Worm (Caenorhabditis elegans) whole organism, L3 larva: Measurements from ENCODE around the gene aqp-5.

Source experiments
- R02D3.7 ChIP-seq: fragments of 150-350 bp; optimal IDR thresholded peaks from 2 replicates; lab custom pipeline; 2014; ENCODE audit warnings: missing biosample characterization, missing genetic modification characterization
- aly-2 ChIP-seq: fragments of 150-350 bp; optimal IDR thresholded peaks from 2 replicates; lab custom pipeline; 2014; ENCODE audit warnings: missing biosample characterization, missing genetic modification characterization
- ceh-82 ChIP-seq: fragments of 150-350 bp; optimal IDR thresholded peaks from 2 replicates; lab custom pipeline; 2014; ENCODE audit warnings: missing biosample characterization, missing genetic modification characterization
- ceh-9 ChIP-seq: sonication (generic microtip); optimal IDR thresholded peaks from 2 replicates; lab custom pipeline; 2018; ENCODE audit warnings: missing biosample characterization, missing genetic modification characterization
- daf-12 ChIP-seq: fragments of 150-350 bp; optimal IDR thresholded peaks from 2 replicates; lab custom pipeline; 2014; ENCODE audit warnings: missing biosample characterization, missing genetic modification reagents, missing genetic modification characterization
- egl-27 ChIP-seq: sonication (generic microtip); optimal IDR thresholded peaks from 4 replicates; lab custom pipeline; 2017; ENCODE audit warnings: missing biosample characterization, missing genetic modification reagents, missing genetic modification characterization
- egl-5 ChIP-seq: fragments of 150-350 bp; optimal IDR thresholded peaks from 2 replicates; lab custom pipeline; 2017; ENCODE audit warnings: missing biosample characterization, missing genetic modification reagents, missing genetic modification characterization, inconsistent platforms
- elt-1 ChIP-seq: fragments of 150-350 bp; optimal IDR thresholded peaks from 2 replicates; lab custom pipeline; 2014; ENCODE audit warnings: missing biosample characterization, missing genetic modification characterization
- elt-3 ChIP-seq, 3 experiments: fragments of 150-350 bp in 1 of 3; sonication (generic microtip) in 2 of 3; optimal IDR thresholded peaks; 2 replicates in 2 of 3; 4 replicates in 1 of 3; lab custom pipeline; 2014 to 2017; ENCODE audit warnings: missing biosample characterization in 3 of 3, missing genetic modification characterization in 3 of 3
- eor-1 ChIP-seq, 2 experiments: fragments of 150-350 bp; optimal IDR thresholded peaks; 2 replicates each; lab custom pipeline; 2014 to 2018; ENCODE audit warnings: missing biosample characterization in 2 of 2, missing genetic modification characterization in 2 of 2
- fkh-10 ChIP-seq: sonication (generic microtip); optimal IDR thresholded peaks from 2 replicates; lab custom pipeline; 2017; ENCODE audit warnings: missing biosample characterization, missing genetic modification reagents, missing genetic modification characterization
- fkh-2 ChIP-seq: fragments of 150-350 bp; optimal IDR thresholded peaks from 2 replicates; lab custom pipeline; 2014; ENCODE audit warnings: missing biosample characterization, missing genetic modification reagents, missing genetic modification characterization
- fos-1 ChIP-seq: fragments of 150-350 bp; optimal IDR thresholded peaks from 2 replicates; lab custom pipeline; 2014; ENCODE audit warnings: missing biosample characterization, missing genetic modification characterization
- hmg-11 ChIP-seq: sonication (generic microtip); optimal IDR thresholded peaks from 2 replicates; lab custom pipeline; 2016; ENCODE audit warnings: missing genetic modification characterization, missing compliant biosample characterization
- jun-1 ChIP-seq: fragments of 150-350 bp; optimal IDR thresholded peaks from 2 replicates; lab custom pipeline; 2014; ENCODE audit warnings: missing biosample characterization, missing genetic modification reagents, missing genetic modification characterization
- lin-39 ChIP-seq: fragments of 150-350 bp; optimal IDR thresholded peaks from 2 replicates; lab custom pipeline; 2018; ENCODE audit warnings: missing biosample characterization, missing genetic modification reagents, missing genetic modification characterization
- lsy-12 ChIP-seq: sonication (generic microtip); optimal IDR thresholded peaks from 2 replicates; lab custom pipeline; 2016; ENCODE audit warnings: mild to moderate bottlenecking, missing genetic modification characterization, missing compliant biosample characterization
- mml-1 ChIP-seq: fragments of 150-350 bp; sonication (generic microtip); optimal IDR thresholded peaks from 3 replicates; lab custom pipeline; 2014; ENCODE audit warnings: missing biosample characterization, missing genetic modification characterization
- nfya-1 ChIP-seq: sonication (generic microtip); optimal IDR thresholded peaks from 2 replicates; lab custom pipeline; 2017; ENCODE audit warnings: missing genetic modification characterization, mild to moderate bottlenecking, missing compliant biosample characterization, antibody characterized with exemption, moderate library complexity; ENCODE audit not compliant: insufficient read depth
- nhr-11 ChIP-seq: fragments of 150-350 bp; optimal IDR thresholded peaks from 2 replicates; lab custom pipeline; 2014; ENCODE audit warnings: missing biosample characterization, missing genetic modification characterization
- nhr-12 ChIP-seq: fragments of 150-350 bp; optimal IDR thresholded peaks from 2 replicates; lab custom pipeline; 2014; ENCODE audit warnings: missing biosample characterization, missing genetic modification characterization
- nhr-23 ChIP-seq: fragments of 150-350 bp; optimal IDR thresholded peaks from 2 replicates; lab custom pipeline; 2014; ENCODE audit warnings: missing biosample characterization, missing genetic modification reagents, missing genetic modification characterization
- nhr-237 ChIP-seq: fragments of 150-350 bp; optimal IDR thresholded peaks from 2 replicates; lab custom pipeline; 2014; ENCODE audit warnings: missing biosample characterization, missing genetic modification characterization
- nhr-25 ChIP-seq: sonication (generic microtip); optimal IDR thresholded peaks from 2 replicates; lab custom pipeline; 2017; ENCODE audit warnings: missing biosample characterization, missing genetic modification characterization
- nhr-28 ChIP-seq: fragments of 150-350 bp; optimal IDR thresholded peaks from 2 replicates; lab custom pipeline; 2014; ENCODE audit warnings: missing biosample characterization, missing genetic modification characterization
- nhr-43 ChIP-seq: sonication (generic microtip); optimal IDR thresholded peaks from 2 replicates; lab custom pipeline; 2016; ENCODE audit warnings: mild to moderate bottlenecking, missing genetic modification characterization, missing compliant biosample characterization; ENCODE audit not compliant: poor library complexity, severe bottlenecking
- nhr-67 ChIP-seq: fragments of 150-350 bp; optimal IDR thresholded peaks from 2 replicates; lab custom pipeline; 2014; ENCODE audit warnings: missing biosample characterization, missing genetic modification characterization
- nhr-76 ChIP-seq: fragments of 150-350 bp; sonication (generic microtip); optimal IDR thresholded peaks from 5 replicates; lab custom pipeline; 2014; ENCODE audit warnings: missing biosample characterization, missing genetic modification characterization
- nhr-77 ChIP-seq: fragments of 150-350 bp; optimal IDR thresholded peaks from 2 replicates; lab custom pipeline; 2014; ENCODE audit warnings: missing biosample characterization, missing genetic modification characterization
- pha-4 ChIP-seq: fragments of 150-350 bp; optimal IDR thresholded peaks from 2 replicates; lab custom pipeline; 2014; ENCODE audit warnings: missing biosample characterization, missing genetic modification reagents, missing genetic modification characterization
- skn-1 ChIP-seq: fragments of 150-350 bp; optimal IDR thresholded peaks from 2 replicates; lab custom pipeline; 2014; ENCODE audit warnings: missing biosample characterization, missing genetic modification characterization
- snpc-4 ChIP-seq: fragments of 150-350 bp; optimal IDR thresholded peaks from 2 replicates; lab custom pipeline; 2014; ENCODE audit warnings: missing biosample characterization, missing genetic modification characterization
- unc-39 ChIP-seq: sonication (generic microtip); optimal IDR thresholded peaks from 4 replicates; lab custom pipeline; 2017; ENCODE audit warnings: missing biosample characterization, missing genetic modification characterization
- unc-62 ChIP-seq: fragments of 150-350 bp; sonication (generic microtip); optimal IDR thresholded peaks from 4 replicates; lab custom pipeline; 2014; ENCODE audit warnings: missing biosample characterization, missing genetic modification reagents, missing genetic modification characterization
- zag-1 ChIP-seq: fragments of 150-350 bp; optimal IDR thresholded peaks from 2 replicates; lab custom pipeline; 2014; ENCODE audit warnings: missing biosample characterization, missing genetic modification characterization
- ztf-11 ChIP-seq: fragments of 150-350 bp; optimal IDR thresholded peaks from 2 replicates; lab custom pipeline; 2014; ENCODE audit warnings: missing biosample characterization, missing genetic modification characterization

aqp-5 gene

DNA sequence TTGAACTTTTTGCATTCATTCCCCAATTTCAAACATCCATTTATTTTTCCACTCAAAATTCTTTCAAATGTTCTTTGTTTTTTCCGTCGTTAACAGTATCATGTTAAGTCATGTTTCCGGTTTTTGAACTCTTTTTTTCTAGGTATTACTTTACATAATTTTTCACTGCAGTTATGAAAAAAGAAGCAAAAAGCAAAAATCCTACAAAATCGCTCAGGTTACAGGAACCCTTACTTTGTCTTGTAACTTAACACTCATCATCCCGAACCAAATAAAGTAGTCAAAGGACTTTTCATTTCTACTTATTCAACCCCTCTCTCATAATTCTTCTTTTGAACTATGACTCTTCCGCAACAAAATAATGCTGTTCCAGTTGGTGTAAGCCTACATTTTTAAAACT, at the start of gene aqp-5:
Gene aqp-5 (plus strand): TSS at position 301 of the 400 bp plus-strand sequence.
- no peak for TF ChIP-seq nhr-67 (tag; lab: Kevin White, UChicago)
- TF ChIP-seq unc-39 (tag; lab: Kevin White, UChicago): no peak
- no peak for TF ChIP-seq hmg-11 (tag; lab: Kevin White, UChicago)
- TF ChIP-seq ceh-9 (tag; lab: Kevin White, UChicago): no peak
- TF ChIP-seq unc-62 (GFP tag; lab: Kevin White, UChicago): no peak
- no peak for TF ChIP-seq mml-1 (tag; lab: Kevin White, UChicago)
- TF ChIP-seq aly-2: no peak
- no peak for TF ChIP-seq nhr-23
- TF ChIP-seq egl-27: no peak
- no peak for TF ChIP-seq eor-1 (tag; optimal IDR thresholded peaks at IDR 0.05; lab: Kevin White, UChicago)
- TF ChIP-seq nhr-43 (tag; lab: Kevin White, UChicago): no peak
- TF ChIP-seq nhr-76 (tag; lab: Kevin White, UChicago): no peak
- TF ChIP-seq snpc-4 (tag; lab: Kevin White, UChicago): no peak

ce11 chrV:10453466-10453865, 38.1 kb upstream of the aqp-5 start, which contains the start of gene Y32F6A.5:
Y32F6A.5 (minus strand) TSS chrV:10453605.
- TF ChIP-seq nhr-23 (no peak), nfya-1 (tag; lab: Kevin White, UChicago) (peak; percentile 32)

- no peak for TF ChIP-seq unc-62 (GFP tag; lab: Kevin White, UChicago)
- TF ChIP-seq lsy-12 (tag; lab: Kevin White, UChicago): no peak
- no peak for TF ChIP-seq egl-5 (tag; lab: Kevin White, UChicago)
- TF ChIP-seq daf-12 (tag; lab: Kevin White, UChicago): no peak
- TF ChIP-seq fos-1 (tag; lab: Kevin White, UChicago): no peak
- no peak for TF ChIP-seq fkh-2
Observed at ce11 chrV:10457247-10457646, 34.3 kb upstream of the aqp-5 start, which contains the start of gene F22E12.1. F22E12.1 (minus strand) TSS chrV:10457347.

DNA sequence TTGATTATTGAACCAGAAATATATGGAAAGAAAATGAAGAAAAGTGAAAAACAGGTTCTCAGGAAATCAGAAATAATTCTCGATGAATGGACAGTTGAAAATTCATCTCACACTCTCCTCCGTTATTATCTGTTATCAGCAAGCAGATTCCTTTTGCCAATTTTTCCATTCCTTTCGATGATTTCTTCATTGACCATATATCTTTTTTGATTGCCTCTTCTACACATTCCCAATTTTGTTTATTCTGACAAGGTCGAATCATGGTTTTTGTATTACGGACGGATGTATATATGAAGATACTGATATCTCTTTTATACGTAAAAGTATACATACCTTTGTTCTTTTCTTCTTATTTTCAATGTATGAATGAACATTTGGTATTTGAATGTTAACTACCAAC, 30.9 kb upstream of the aqp-5 start:
- TF ChIP-seq egl-5 (tag; lab: Kevin White, UChicago): no peak
- TF ChIP-seq nhr-11 (tag; lab: Kevin White, UChicago): no peak
- no peak for TF ChIP-seq nhr-25 (tag; lab: Kevin White, UChicago)
- no peak for TF ChIP-seq lsy-12 (tag; lab: Kevin White, UChicago)
- TF ChIP-seq ceh-82: no peak
- TF ChIP-seq nhr-237 (tag; lab: Kevin White, UChicago): no peak
- peak in 1 of 3 experiments; percentile 9 for TF ChIP-seq elt-3 (tag; optimal IDR thresholded peaks at IDR 0.05; lab: Kevin White, UChicago)
- TF ChIP-seq nfya-1 (tag; lab: Kevin White, UChicago): no peak
- no peak for TF ChIP-seq R02D3.7 (tag; lab: Kevin White, UChicago)
- TF ChIP-seq fos-1 (tag; lab: Kevin White, UChicago): no peak
- TF ChIP-seq nhr-43 (tag; lab: Kevin White, UChicago): peak; percentile 34
- TF ChIP-seq nhr-77 (tag; lab: Kevin White, UChicago): no peak
- no peak for TF ChIP-seq unc-39 (tag; lab: Kevin White, UChicago)
- TF ChIP-seq pha-4: no peak
- TF ChIP-seq nhr-12 (tag; lab: Kevin White, UChicago): no peak

- TF ChIP-seq jun-1 (tag; lab: Kevin White, UChicago) (no peak), lin-39 (tag; lab: Kevin White, UChicago) (no peak), skn-1 (tag; lab: Kevin White, UChicago) (no peak), ztf-11 (tag; lab: Kevin White, UChicago) (no peak), nhr-12 (tag; lab: Kevin White, UChicago) (no peak), R02D3.7 (tag; lab: Kevin White, UChicago) (no peak), fkh-10 (no peak), elt-1 (tag; lab: Kevin White, UChicago) (no peak), aly-2 (no peak), snpc-4 (tag; lab: Kevin White, UChicago) (no peak), eor-1 (tag; optimal IDR thresholded peaks at IDR 0.05; lab: Kevin White, UChicago) (no peak), zag-1 (tag; lab: Kevin White, UChicago) (no peak), ceh-82 (no peak), nhr-28 (no peak), daf-12 (tag; lab: Kevin White, UChicago) (no peak), nhr-23 (no peak), fkh-2 (no peak)
Observed at ce11 chrV:10462066-10462465, 29.5 kb upstream of the aqp-5 start, which contains the start of gene chw-1. chw-1 (plus strand) TSS chrV:10462282.
